Worm (Caenorhabditis elegans) whole organism, young adult: ENCODE results near the gene Y54G2A.13.

Experiments
- B0019.2 ChIP-seq: fragments of 200-800 bp; sonication (Bioruptor generic); conservative IDR thresholded peaks from 2 replicates; pipeline ENCODE4 v1.3.6; 2022; ENCODE audit warnings: missing genetic modification reagents, missing genetic modification characterization, missing compliant biosample characterization
- B0261.1 ChIP-seq: sonication (generic microtip); optimal IDR thresholded peaks from 2 replicates; lab custom pipeline; 2016; ENCODE audit warnings: mild to moderate bottlenecking, missing genetic modification characterization, moderate library complexity, missing compliant biosample characterization
- F10E7.11 ChIP-seq: sonication (generic microtip); optimal IDR thresholded peaks from 2 replicates; lab custom pipeline; 2017; ENCODE audit warnings: mild to moderate bottlenecking, missing genetic modification characterization, moderate library complexity, missing compliant biosample characterization
- F23B12.7 ChIP-seq: sonication (generic microtip); optimal IDR thresholded peaks from 2 replicates; lab custom pipeline; 2017; ENCODE audit warnings: missing genetic modification characterization, mild to moderate bottlenecking, missing compliant biosample characterization, antibody characterized with exemption, moderate library complexity; ENCODE audit not compliant: insufficient read depth
- F57C9.4 ChIP-seq: sonication (generic microtip); optimal IDR thresholded peaks from 2 replicates; lab custom pipeline; 2017; ENCODE audit warnings: mild to moderate bottlenecking, missing genetic modification characterization, missing compliant biosample characterization
- K12H6.12 ChIP-seq: fragments of 200-800 bp; sonication (Bioruptor generic); optimal IDR thresholded peaks from 2 replicates; lab custom pipeline; 2018; ENCODE audit warnings: mild to moderate bottlenecking, missing genetic modification characterization, missing compliant biosample characterization
- Y53F4B.3 ChIP-seq: fragments of 200-800 bp; sonication (Bioruptor generic); IDR thresholded peaks from 2 replicates; pipeline ENCODE4 v1.3.6; 2022; ENCODE audit warnings: missing genetic modification reagents, missing genetic modification characterization, missing compliant biosample characterization
- Y53G8AR.9 ChIP-seq: fragments of 200-800 bp; sonication (Bioruptor generic); conservative IDR thresholded peaks from 2 replicates; pipeline ENCODE4 v1.3.6; 2022; ENCODE audit warnings: missing genetic modification reagents, missing genetic modification characterization, missing compliant biosample characterization
- Y79H2A.3 ChIP-seq: fragments of 200-800 bp; sonication (Bioruptor generic); conservative IDR thresholded peaks from 2 replicates; pipeline ENCODE4 v1.3.6; 2022; ENCODE audit warnings: missing genetic modification reagents, missing genetic modification characterization, missing compliant biosample characterization
- akir-1 ChIP-seq: fragments of 200-800 bp; sonication (Bioruptor generic); optimal IDR thresholded peaks from 2 replicates; lab custom pipeline; 2018; ENCODE audit warnings: mild to moderate bottlenecking, missing genetic modification characterization, moderate library complexity, missing compliant biosample characterization
- ama-1 ChIP-seq, 3 experiments: fragments of 150-350 bp in 1 of 3; sonication (generic microtip) in 2 of 3; optimal IDR thresholded peaks; 2 replicates each; lab custom pipeline; 2014 to 2018; ENCODE audit warnings: missing biosample characterization in 2 of 3, missing genetic modification characterization in 2 of 3, missing genetic modification reagents in 2 of 3
- athp-1 ChIP-seq: sonication (generic microtip); optimal IDR thresholded peaks from 2 replicates; lab custom pipeline; 2017; ENCODE audit warnings: mild to moderate bottlenecking, missing genetic modification characterization, missing compliant biosample characterization
- cebp-2 ChIP-seq: fragments of 200-800 bp; sonication (Bioruptor generic); IDR thresholded peaks from 2 replicates; pipeline ENCODE4 v1.3.6; 2022; ENCODE audit warnings: missing genetic modification characterization, missing compliant biosample characterization
- ceh-40 ChIP-seq: fragments of 200-800 bp; sonication (Bioruptor generic); IDR thresholded peaks from 2 replicates; pipeline ENCODE4 v1.3.6; 2022; ENCODE audit warnings: missing genetic modification characterization, missing compliant biosample characterization
- ceh-58 ChIP-seq: fragments of 200-800 bp; sonication (Bioruptor generic); IDR thresholded peaks from 2 replicates; pipeline ENCODE4 v1.3.6; 2022; ENCODE audit warnings: missing genetic modification characterization, missing compliant biosample characterization
- ceh-91 ChIP-seq: fragments of 200-800 bp; sonication (Bioruptor generic); IDR thresholded peaks from 2 replicates; pipeline ENCODE4 v1.3.6; 2022; ENCODE audit warnings: missing genetic modification reagents, missing genetic modification characterization, missing compliant biosample characterization
- chd-7 ChIP-seq: sonication (generic microtip); optimal IDR thresholded peaks from 2 replicates; lab custom pipeline; 2016; ENCODE audit warnings: mild to moderate bottlenecking, missing genetic modification characterization, moderate library complexity, missing compliant biosample characterization
- dox-1 ChIP-seq: fragments of 200-800 bp; sonication (Bioruptor generic); IDR thresholded peaks from 2 replicates; pipeline ENCODE4 v1.3.6; 2022; ENCODE audit warnings: missing genetic modification reagents, missing genetic modification characterization, missing compliant biosample characterization
- dpff-1 ChIP-seq: sonication (generic microtip); optimal IDR thresholded peaks from 2 replicates; lab custom pipeline; 2017; ENCODE audit warnings: mild to moderate bottlenecking, missing genetic modification characterization, missing compliant biosample characterization
- dpl-1 ChIP-seq: fragments of 150-350 bp; optimal IDR thresholded peaks from 2 replicates; lab custom pipeline; 2014; ENCODE audit warnings: missing biosample characterization, missing genetic modification reagents, missing genetic modification characterization
- efl-1 ChIP-seq: fragments of 150-350 bp; optimal IDR thresholded peaks from 2 replicates; lab custom pipeline; 2014; ENCODE audit warnings: missing biosample characterization, missing genetic modification reagents, missing genetic modification characterization
- egl-18 ChIP-seq: fragments of 200-800 bp; sonication (Bioruptor generic); IDR thresholded peaks from 2 replicates; pipeline ENCODE4 v1.3.6; 2022; ENCODE audit warnings: missing genetic modification reagents, missing genetic modification characterization, missing compliant biosample characterization
- egl-44 ChIP-seq: fragments of 200-800 bp; sonication (Bioruptor generic); IDR thresholded peaks from 2 replicates; pipeline ENCODE4 v1.3.6; 2022; ENCODE audit warnings: missing genetic modification reagents, missing genetic modification characterization, missing compliant biosample characterization
- egrh-3 ChIP-seq: fragments of 200-800 bp; sonication (Bioruptor generic); IDR thresholded peaks from 2 replicates; pipeline ENCODE4 v1.3.6; 2022; ENCODE audit warnings: missing genetic modification reagents, missing genetic modification characterization, missing compliant biosample characterization
- fkh-3 ChIP-seq: sonication (generic microtip); optimal IDR thresholded peaks from 2 replicates; lab custom pipeline; 2016; ENCODE audit warnings: mild to moderate bottlenecking, missing genetic modification characterization, missing compliant biosample characterization
- hlh-12 ChIP-seq: sonication (generic microtip); optimal IDR thresholded peaks from 2 replicates; lab custom pipeline; 2016; ENCODE audit warnings: missing genetic modification characterization, missing compliant biosample characterization
- hlh-26 ChIP-seq: fragments of 200-800 bp; sonication (Bioruptor generic); conservative IDR thresholded peaks from 2 replicates; pipeline ENCODE4 v1.3.6; 2022; ENCODE audit warnings: missing genetic modification reagents, missing genetic modification characterization, missing compliant biosample characterization
- lag-1 ChIP-seq: fragments of 200-800 bp; sonication (Bioruptor generic); IDR thresholded peaks from 2 replicates; pipeline ENCODE4 v1.3.6; 2022; ENCODE audit warnings: missing genetic modification reagents, missing genetic modification characterization, missing compliant biosample characterization
- lin-26 ChIP-seq: fragments of 200-800 bp; sonication (Bioruptor generic); IDR thresholded peaks from 2 replicates; pipeline ENCODE4 v1.3.6; 2022; ENCODE audit warnings: missing genetic modification reagents, missing genetic modification characterization, missing compliant biosample characterization
- lin-54 ChIP-seq: fragments of 200-800 bp; sonication (Bioruptor generic); optimal IDR thresholded peaks from 2 replicates; lab custom pipeline; 2018; ENCODE audit warnings: mild to moderate bottlenecking, missing genetic modification characterization, missing compliant biosample characterization
- lsy-27 ChIP-seq: sonication (generic microtip); optimal IDR thresholded peaks from 2 replicates; lab custom pipeline; 2017; ENCODE audit warnings: missing genetic modification characterization, mild to moderate bottlenecking, missing compliant biosample characterization, antibody characterized with exemption, missing genotype, borderline replicate concordance; ENCODE audit not compliant: insufficient read depth
- madf-10 ChIP-seq: sonication (generic microtip); optimal IDR thresholded peaks from 2 replicates; lab custom pipeline; 2016; ENCODE audit warnings: mild to moderate bottlenecking, missing genetic modification characterization, missing compliant biosample characterization
- mcd-1 ChIP-seq: fragments of 200-800 bp; sonication (Bioruptor generic); IDR thresholded peaks from 2 replicates; pipeline ENCODE4 v1.3.6; 2022; ENCODE audit warnings: missing genetic modification reagents, missing genetic modification characterization, missing compliant biosample characterization
- mel-28 ChIP-seq: sonication (generic microtip); optimal IDR thresholded peaks from 2 replicates; lab custom pipeline; 2016; ENCODE audit warnings: borderline replicate concordance, mild to moderate bottlenecking, missing genetic modification characterization, missing compliant biosample characterization
- mxl-1 ChIP-seq: sonication (generic microtip); optimal IDR thresholded peaks from 2 replicates; lab custom pipeline; 2016; ENCODE audit warnings: missing genetic modification characterization, missing compliant biosample characterization
- nfya-1 ChIP-seq: sonication (generic microtip); optimal IDR thresholded peaks from 2 replicates; lab custom pipeline; 2017; ENCODE audit warnings: antibody characterized with exemption, missing compliant biosample characterization, missing genetic modification characterization, borderline replicate concordance; ENCODE audit not compliant: insufficient read depth
- pha-4 ChIP-seq: fragments of 150-350 bp; sonication (generic microtip); optimal IDR thresholded peaks from 2 replicates; lab custom pipeline; 2014; ENCODE audit warnings: missing biosample characterization, missing genetic modification reagents, missing genetic modification characterization
- rec-8 ChIP-seq, 2 experiments: sonication (generic microtip); optimal IDR thresholded peaks; 2 replicates each; lab custom pipeline; 2016; ENCODE audit warnings: mild to moderate bottlenecking in 2 of 2, missing genetic modification characterization in 2 of 2, missing genetic modification reagents in 2 of 2, missing genotype in 2 of 2, missing biosample characterization in 1 of 2, missing compliant biosample characterization in 1 of 2, moderate library complexity in 1 of 2
- snpc-4 ChIP-seq, 5 experiments: fragments of 150-350 bp in 1 of 5; sonication (generic microtip) in 4 of 5; optimal IDR thresholded peaks; 2 replicates each; lab custom pipeline; 2014 to 2018; ENCODE audit warnings: missing genetic modification characterization in 5 of 5, missing biosample characterization in 3 of 5, antibody characterized with exemption in 2 of 5, mild to moderate bottlenecking in 2 of 5, missing compliant biosample characterization in 2 of 5, missing genotype in 2 of 5, moderate library complexity in 2 of 5, missing genetic modification reagents in 1 of 5
- somi-1 ChIP-seq: fragments of 200-800 bp; sonication (Bioruptor generic); optimal IDR thresholded peaks from 2 replicates; lab custom pipeline; 2018; ENCODE audit warnings: mild to moderate bottlenecking, missing genetic modification characterization, missing compliant biosample characterization
- tbx-9 ChIP-seq: sonication (generic microtip); optimal IDR thresholded peaks from 2 replicates; lab custom pipeline; 2016; ENCODE audit warnings: borderline replicate concordance, missing genetic modification characterization, inconsistent platforms, missing compliant biosample characterization
- xnd-1 ChIP-seq: sonication (generic microtip); optimal IDR thresholded peaks from 2 replicates; lab custom pipeline; 2016; ENCODE audit warnings: missing genotype, missing genetic modification reagents, missing genetic modification characterization, missing compliant biosample characterization
- zim-3 ChIP-seq: sonication (generic microtip); optimal IDR thresholded peaks from 2 replicates; lab custom pipeline; 2017; ENCODE audit warnings: mild to moderate bottlenecking, missing genetic modification characterization, moderate library complexity, missing compliant biosample characterization
- ztf-22 ChIP-seq: fragments of 200-800 bp; sonication (Bioruptor generic); optimal IDR thresholded peaks from 2 replicates; lab custom pipeline; 2018; ENCODE audit warnings: mild to moderate bottlenecking, missing genetic modification characterization, moderate library complexity, missing compliant biosample characterization
- ztf-25 ChIP-seq: fragments of 200-800 bp; sonication (Bioruptor generic); IDR thresholded peaks from 2 replicates; pipeline ENCODE4 v1.3.6; 2022; ENCODE audit warnings: missing genetic modification reagents, missing genetic modification characterization, missing compliant biosample characterization
- ztf-26 ChIP-seq: sonication (generic microtip); optimal IDR thresholded peaks from 2 replicates; lab custom pipeline; 2017; ENCODE audit warnings: missing genetic modification characterization, missing compliant biosample characterization
- ztf-28 ChIP-seq: fragments of 200-800 bp; sonication (Bioruptor generic); IDR thresholded peaks from 2 replicates; pipeline ENCODE4 v1.3.6; 2022; ENCODE audit warnings: missing genetic modification reagents, missing genetic modification characterization, missing compliant biosample characterization

Y54G2A.13 gene

DNA sequence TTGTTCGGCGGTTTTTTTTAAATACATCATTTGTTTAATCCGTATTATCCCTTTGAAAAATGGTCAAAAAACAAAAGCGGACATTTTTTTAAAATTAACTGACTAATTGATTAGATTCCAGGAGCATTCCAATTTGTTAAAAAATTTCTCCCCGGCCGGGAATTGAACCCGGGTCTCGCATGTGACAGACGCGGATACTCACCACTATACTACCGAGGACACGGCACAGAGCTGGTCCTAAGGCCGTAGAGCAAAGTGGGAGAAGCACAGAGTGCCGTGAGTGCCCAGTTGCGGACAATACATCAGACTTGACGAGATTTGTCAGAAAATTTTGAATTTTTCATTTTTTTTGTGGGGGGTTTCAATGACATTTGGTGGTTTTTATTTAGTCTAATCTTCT is 18.5 kb downstream of the Y54G2A.13 start (continued):
- TF ChIP-seq egl-18 (GFP tag; lab: Robert Waterston, UW) (no peak), dox-1 (GFP tag; lab: Robert Waterston, UW) (peak; percentile 71), B0261.1 (peak; percentile 88), ztf-26 (tag; lab: Kevin White, UChicago) (no peak), akir-1 (GFP tag; lab: Kevin White, UChicago) (no peak), xnd-1 (tag; lab: Kevin White, UChicago) (no peak), hlh-26 (GFP tag; lab: Robert Waterston, UW) (no peak), ztf-28 (0 out of 2 replicates have a peak, but pooled peaks have one; percentile 25), ceh-40 (GFP tag; lab: Robert Waterston, UW) (0 out of 2 replicates have a peak, but pooled peaks have one; percentile 57), lsy-27 (tag; lab: Kevin White, UChicago) (no peak), B0019.2 (GFP tag; lab: Robert Waterston, UW) (no peak), hlh-12 (tag; lab: Kevin White, UChicago) (no peak), nfya-1 (no peak), fkh-3 (no peak), ztf-25 (GFP tag; lab: Robert Waterston, UW) (peak; percentile 76; the same call in 1 of the 2 replicates), rec-8 (tag; optimal IDR thresholded peaks at IDR 0.05; lab: Kevin White, UChicago) (peak in 1 of 2 experiments; percentile 78), dpl-1 (GFP tag; lab: Kevin White, UChicago) (no peak), K12H6.12 (tag; lab: Kevin White, UChicago) (no peak), lag-1 (no peak), ama-1 (optimal IDR thresholded peaks at IDR 0.05; lab: Kevin White, UChicago) (no peak), ama-1 (GFP tag; optimal IDR thresholded peaks at IDR 0.05; lab: Kevin White, UChicago) (peak in 1 of 2 experiments; percentile 54), ztf-22 (GFP tag; lab: Kevin White, UChicago) (no peak), ceh-91 (GFP tag; lab: Robert Waterston, UW) (no peak), lin-26 (GFP tag; lab: Robert Waterston, UW) (peak; percentile 83), efl-1 (GFP tag; lab: Kevin White, UChicago) (no peak), dpff-1 (tag; lab: Kevin White, UChicago) (no peak), pha-4 (tag; lab: Kevin White, UChicago) (no peak), cebp-2 (GFP tag; lab: Robert Waterston, UW) (0 out of 2 replicates have a peak, but pooled peaks have one; percentile 49), F57C9.4 (tag; lab: Kevin White, UChicago) (no peak), zim-3 (tag; lab: Kevin White, UChicago) (no peak), tbx-9 (tag; lab: Kevin White, UChicago) (no peak), chd-7 (peak; percentile 35), snpc-4 (GFP tag; optimal IDR thresholded peaks at IDR 0.05; lab: Kevin White, UChicago) (peak; percentile 59), snpc-4 (tag; optimal IDR thresholded peaks at IDR 0.05; lab: Kevin White, UChicago) (peak in 3 of 4 experiments; percentile 15 to 56 (median 26)), lin-54 (GFP tag; lab: Kevin White, UChicago) (peak; percentile 29), Y79H2A.3 (no peak), madf-10 (tag; lab: Kevin White, UChicago) (no peak), athp-1 (tag; lab: Kevin White, UChicago) (peak; percentile 11), mcd-1 (GFP tag; lab: Robert Waterston, UW) (peak; percentile 49; the same call in 1 of the 2 replicates), F10E7.11 (tag; lab: Kevin White, UChicago) (no peak), Y53F4B.3 (GFP tag; lab: Robert Waterston, UW) (no peak), mel-28 (tag; lab: Kevin White, UChicago) (no peak), egl-44 (GFP tag; lab: Robert Waterston, UW) (no peak), mxl-1 (tag; lab: Kevin White, UChicago) (peak; percentile 56), Y53G8AR.9 (0 out of 2 replicates have a peak, but pooled peaks have one; percentile 19), ceh-58 (GFP tag; lab: Robert Waterston, UW) (no peak), F23B12.7 (tag; lab: Kevin White, UChicago) (peak; percentile 79), somi-1 (GFP tag; lab: Kevin White, UChicago) (no peak), egrh-3 (GFP tag; lab: Robert Waterston, UW) (peak; percentile 26; the same call in 1 of the 2 replicates)
